Worm (Caenorhabditis elegans) whole organism, late embryonic: ENCODE data around the gene sel-8.

Experiments used
- C38D4.7 ChIP-seq: fragments of 200-800 bp; sonication (Bioruptor generic); optimal IDR thresholded peaks from 2 replicates; lab custom pipeline; 2018; ENCODE audit warnings: mild to moderate bottlenecking, missing genetic modification characterization, moderate library complexity, missing compliant biosample characterization
- K02D7.2 ChIP-seq: sonication (generic microtip); optimal IDR thresholded peaks from 2 replicates; lab custom pipeline; 2017; ENCODE audit warnings: mild to moderate bottlenecking, missing genetic modification characterization, missing compliant biosample characterization
- K09A11.1 ChIP-seq: sonication (generic microtip); optimal IDR thresholded peaks from 2 replicates; lab custom pipeline; 2017; ENCODE audit warnings: antibody characterized with exemption, mild to moderate bottlenecking, missing genetic modification characterization, missing compliant biosample characterization; ENCODE audit not compliant: insufficient read depth
- Y22D7AL.16 ChIP-seq: sonication (generic microtip); optimal IDR thresholded peaks from 2 replicates; lab custom pipeline; 2016; ENCODE audit warnings: missing genetic modification characterization, missing compliant biosample characterization
- ahr-1 ChIP-seq: sonication (generic microtip); optimal IDR thresholded peaks from 2 replicates; lab custom pipeline; 2016; ENCODE audit warnings: missing genetic modification characterization, missing compliant biosample characterization
- ceh-14 ChIP-seq: sonication (generic microtip); optimal IDR thresholded peaks from 2 replicates; lab custom pipeline; 2016; ENCODE audit warnings: missing genotype, missing genetic modification characterization, missing compliant biosample characterization
- ceh-22 ChIP-seq: sonication (generic microtip); optimal IDR thresholded peaks from 2 replicates; lab custom pipeline; 2017; ENCODE audit warnings: missing biosample characterization, missing genetic modification characterization
- ceh-31 ChIP-seq: sonication (generic microtip); optimal IDR thresholded peaks from 2 replicates; lab custom pipeline; 2016; ENCODE audit warnings: missing genetic modification characterization, missing compliant biosample characterization
- ceh-34 ChIP-seq: sonication (generic microtip); optimal IDR thresholded peaks from 2 replicates; lab custom pipeline; 2016; ENCODE audit warnings: mild to moderate bottlenecking, missing genetic modification characterization, missing compliant biosample characterization
- ceh-48 ChIP-seq: sonication (generic microtip); optimal IDR thresholded peaks from 2 replicates; lab custom pipeline; 2016; ENCODE audit warnings: missing genetic modification characterization, inconsistent platforms, missing compliant biosample characterization
- ceh-6 ChIP-seq: fragments of 200-800 bp; sonication (Bioruptor generic); optimal IDR thresholded peaks from 2 replicates; lab custom pipeline; 2018; ENCODE audit warnings: mild to moderate bottlenecking, missing genetic modification characterization, missing compliant biosample characterization
- ceh-9 ChIP-seq: sonication (generic microtip); optimal IDR thresholded peaks from 2 replicates; lab custom pipeline; 2016; ENCODE audit warnings: mild to moderate bottlenecking, missing genetic modification characterization, inconsistent platforms, missing compliant biosample characterization
- che-1 ChIP-seq: sonication (generic microtip); optimal IDR thresholded peaks from 2 replicates; lab custom pipeline; 2016; ENCODE audit warnings: mild to moderate bottlenecking, missing genetic modification characterization, missing compliant biosample characterization
- dmd-4 ChIP-seq: sonication (generic microtip); optimal IDR thresholded peaks from 2 replicates; lab custom pipeline; 2016; ENCODE audit warnings: borderline replicate concordance, missing genetic modification characterization, missing compliant biosample characterization
- dve-1 ChIP-seq: sonication (generic microtip); optimal IDR thresholded peaks from 2 replicates; lab custom pipeline; 2017; ENCODE audit warnings: antibody characterized with exemption, mild to moderate bottlenecking, missing genetic modification characterization, missing compliant biosample characterization
- ets-4 ChIP-seq: sonication (generic microtip); optimal IDR thresholded peaks from 2 replicates; lab custom pipeline; 2016; ENCODE audit warnings: missing genetic modification characterization, missing compliant biosample characterization
- fax-1 ChIP-seq: sonication (generic microtip); optimal IDR thresholded peaks from 2 replicates; lab custom pipeline; 2016; ENCODE audit warnings: missing genotype, missing genetic modification characterization, missing compliant biosample characterization
- fkh-10 ChIP-seq: fragments of 150-350 bp; optimal IDR thresholded peaks from 2 replicates; lab custom pipeline; 2014; ENCODE audit warnings: missing biosample characterization, missing genetic modification reagents, missing genetic modification characterization
- hlh-13 ChIP-seq: fragments of 200-800 bp; sonication (Bioruptor generic); optimal IDR thresholded peaks from 2 replicates; lab custom pipeline; 2018; ENCODE audit warnings: mild to moderate bottlenecking, missing genetic modification characterization, missing compliant biosample characterization
- hlh-15 ChIP-seq: sonication (generic microtip); optimal IDR thresholded peaks from 2 replicates; lab custom pipeline; 2016; ENCODE audit warnings: missing genetic modification characterization, missing compliant biosample characterization
- hlh-6 ChIP-seq: sonication (generic microtip); optimal IDR thresholded peaks from 2 replicates; lab custom pipeline; 2016; ENCODE audit warnings: missing genotype, missing genetic modification characterization, missing compliant biosample characterization
- lim-6 ChIP-seq: sonication (generic microtip); optimal IDR thresholded peaks from 2 replicates; lab custom pipeline; 2016; ENCODE audit warnings: missing genetic modification characterization, missing compliant biosample characterization
- madf-2 ChIP-seq: sonication (generic microtip); optimal IDR thresholded peaks from 2 replicates; lab custom pipeline; 2017; ENCODE audit warnings: missing genetic modification characterization, missing compliant biosample characterization
- nfya-1 ChIP-seq: sonication (generic microtip); optimal IDR thresholded peaks from 2 replicates; lab custom pipeline; 2017; ENCODE audit warnings: missing genetic modification characterization, mild to moderate bottlenecking, missing compliant biosample characterization, antibody characterized with exemption, moderate library complexity
- nhr-11 ChIP-seq: fragments of 150-350 bp; optimal IDR thresholded peaks from 2 replicates; lab custom pipeline; 2014; ENCODE audit warnings: missing biosample characterization, missing genetic modification characterization
- npax-4 ChIP-seq: sonication (generic microtip); optimal IDR thresholded peaks from 2 replicates; lab custom pipeline; 2016; ENCODE audit warnings: missing genetic modification characterization, missing compliant biosample characterization
- pha-2 ChIP-seq: sonication (generic microtip); optimal IDR thresholded peaks from 2 replicates; lab custom pipeline; 2017; ENCODE audit warnings: mild to moderate bottlenecking, missing genetic modification characterization, missing compliant biosample characterization
- pqm-1 ChIP-seq: sonication (generic microtip); optimal IDR thresholded peaks from 2 replicates; lab custom pipeline; 2016; ENCODE audit warnings: missing genetic modification characterization, missing compliant biosample characterization
- pros-1 ChIP-seq: fragments of 150-350 bp; optimal IDR thresholded peaks from 2 replicates; lab custom pipeline; 2014; ENCODE audit warnings: missing biosample characterization, missing genetic modification reagents, missing genetic modification characterization
- ref-2 ChIP-seq: sonication (generic microtip); optimal IDR thresholded peaks from 2 replicates; lab custom pipeline; 2016; ENCODE audit warnings: missing genetic modification characterization, missing compliant biosample characterization
- sox-2 ChIP-seq: fragments of 200-800 bp; sonication (Bioruptor generic); IDR thresholded peaks from 2 replicates; pipeline ENCODE4 v1.3.6; 2022; ENCODE audit warnings: missing genetic modification reagents, missing genetic modification characterization, missing compliant biosample characterization
- sox-4 ChIP-seq: sonication (generic microtip); optimal IDR thresholded peaks from 2 replicates; lab custom pipeline; 2017; ENCODE audit warnings: mild to moderate bottlenecking, missing genetic modification characterization, inconsistent platforms, missing compliant biosample characterization
- syd-9 ChIP-seq: sonication (generic microtip); optimal IDR thresholded peaks from 2 replicates; lab custom pipeline; 2016; ENCODE audit warnings: mild to moderate bottlenecking, missing genetic modification characterization, moderate library complexity, missing compliant biosample characterization
- tbx-7 ChIP-seq: sonication (generic microtip); optimal IDR thresholded peaks from 2 replicates; lab custom pipeline; 2016; ENCODE audit warnings: missing genotype, missing genetic modification characterization, missing compliant biosample characterization
- ttx-3 ChIP-seq: sonication (generic microtip); optimal IDR thresholded peaks from 2 replicates; lab custom pipeline; 2016; ENCODE audit warnings: missing genetic modification reagents, missing genetic modification characterization, missing compliant biosample characterization
- unc-55 ChIP-seq: sonication (generic microtip); optimal IDR thresholded peaks from 2 replicates; lab custom pipeline; 2017; ENCODE audit warnings: missing biosample characterization, missing genetic modification reagents, missing genetic modification characterization
- zip-5 ChIP-seq: sonication (generic microtip); optimal IDR thresholded peaks from 2 replicates; lab custom pipeline; 2016; ENCODE audit warnings: missing genetic modification characterization, missing compliant biosample characterization
- ztf-16 ChIP-seq: sonication (generic microtip); optimal IDR thresholded peaks from 2 replicates; lab custom pipeline; 2017; ENCODE audit warnings: missing genetic modification characterization, missing compliant biosample characterization

The sel-8 gene

DNA sequence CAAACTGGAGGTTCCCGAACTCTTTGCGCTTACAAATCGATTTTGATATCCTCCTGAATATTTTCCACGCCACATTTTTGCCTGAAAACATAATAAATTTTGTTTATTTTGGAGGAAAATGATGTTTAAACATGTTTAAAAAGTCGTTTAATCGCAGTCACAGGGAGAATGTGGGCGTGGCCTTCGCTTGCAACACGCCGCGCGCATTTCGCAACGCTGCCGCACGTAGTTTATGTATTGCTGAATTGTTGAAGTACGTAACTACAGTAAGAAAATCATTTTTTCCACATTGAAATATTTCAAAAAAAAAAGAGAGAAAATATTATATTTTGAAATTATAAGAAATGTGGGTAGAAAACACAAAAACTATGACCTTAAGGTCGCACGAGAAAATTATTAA is 37.3 kb upstream of the sel-8 start, which contains the start of gene C46F11.4 (continued):
- TF ChIP-seq npax-4 (tag; lab: Kevin White, UChicago), result peak; percentile 75
- peak; percentile 84 for TF ChIP-seq ceh-31
- peak; percentile 43 for TF ChIP-seq tbx-7 (tag; lab: Kevin White, UChicago)
- TF ChIP-seq fkh-10 (GFP tag; lab: Kevin White, UChicago), result peak; percentile 30
- peak; percentile 92 for TF ChIP-seq ceh-14 (tag; lab: Kevin White, UChicago)
- peak; percentile 82 for TF ChIP-seq C38D4.7 (GFP tag; lab: Kevin White, UChicago)
- TF ChIP-seq ets-4, result peak; percentile 23
- peak; percentile 80 for TF ChIP-seq madf-2 (tag; lab: Kevin White, UChicago)
- TF ChIP-seq nfya-1, result peak; percentile 85
- TF ChIP-seq lim-6, result peak; percentile 1
- peak; percentile 80 for TF ChIP-seq ztf-16
- TF ChIP-seq ceh-34 (tag; lab: Kevin White, UChicago), result peak; percentile 80
- peak; percentile 54 for TF ChIP-seq sox-2
- TF ChIP-seq nhr-11, result no peak
- TF ChIP-seq syd-9 (tag; lab: Kevin White, UChicago), result peak; percentile 75
- TF ChIP-seq Y22D7AL.16 (tag; lab: Kevin White, UChicago), result peak; percentile 76
- peak; percentile 66 for TF ChIP-seq dmd-4
- TF ChIP-seq K02D7.2 (tag; lab: Kevin White, UChicago), result peak; percentile 87
- TF ChIP-seq ceh-48 (tag; lab: Kevin White, UChicago), result peak; percentile 65
- TF ChIP-seq K09A11.1 (tag; lab: Kevin White, UChicago), result peak; percentile 92
- peak; percentile 91 for TF ChIP-seq fax-1 (tag; lab: Kevin White, UChicago)
- peak; percentile 61 for TF ChIP-seq ref-2 (tag; lab: Kevin White, UChicago)
- peak; percentile 82 for TF ChIP-seq pha-2 (tag; lab: Kevin White, UChicago)
- TF ChIP-seq ceh-6 (GFP tag; lab: Kevin White, UChicago), result peak; percentile 84

DNA sequence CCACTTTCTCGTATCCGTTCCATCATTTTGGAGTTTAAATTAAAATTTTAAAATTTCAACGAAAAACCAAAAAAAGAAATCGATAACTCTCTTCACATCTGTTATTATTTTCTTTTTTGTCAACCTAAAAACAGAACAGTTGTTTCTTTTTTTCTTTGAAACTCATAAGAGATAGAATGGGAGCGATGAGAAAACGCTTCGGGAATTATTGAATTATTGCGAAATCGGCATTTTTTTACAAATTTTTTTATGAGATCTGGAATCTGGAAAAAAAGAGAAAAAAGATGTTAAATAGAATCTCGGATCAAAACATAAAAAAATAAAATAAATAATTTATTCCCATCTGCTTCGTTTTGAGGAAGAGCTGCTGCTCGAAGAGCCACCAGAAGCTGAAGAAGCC is 30.5 kb upstream of the sel-8 start, which contains the start of gene C46F11.5:
Gene C46F11.5 (minus strand): TSS at position 128 of the 400 bp plus-strand sequence.
- TF ChIP-seq nfya-1, result no peak
- no peak for TF ChIP-seq ttx-3 (tag; lab: Kevin White, UChicago)
- TF ChIP-seq nhr-11, result no peak
- no peak for TF ChIP-seq pha-2 (tag; lab: Kevin White, UChicago)
- TF ChIP-seq hlh-15 (tag; lab: Kevin White, UChicago), result no peak
- TF ChIP-seq hlh-13 (GFP tag; lab: Kevin White, UChicago), result no peak
- TF ChIP-seq unc-55 (GFP tag; lab: Kevin White, UChicago), result no peak
- no peak for TF ChIP-seq ceh-6 (GFP tag; lab: Kevin White, UChicago)
- TF ChIP-seq hlh-6 (tag; lab: Kevin White, UChicago), result no peak
- TF ChIP-seq pros-1, result no peak
- TF ChIP-seq che-1, result no peak
- TF ChIP-seq zip-5 (tag; lab: Kevin White, UChicago), result no peak
- no peak for TF ChIP-seq pqm-1 (tag; lab: Kevin White, UChicago)

DNA sequence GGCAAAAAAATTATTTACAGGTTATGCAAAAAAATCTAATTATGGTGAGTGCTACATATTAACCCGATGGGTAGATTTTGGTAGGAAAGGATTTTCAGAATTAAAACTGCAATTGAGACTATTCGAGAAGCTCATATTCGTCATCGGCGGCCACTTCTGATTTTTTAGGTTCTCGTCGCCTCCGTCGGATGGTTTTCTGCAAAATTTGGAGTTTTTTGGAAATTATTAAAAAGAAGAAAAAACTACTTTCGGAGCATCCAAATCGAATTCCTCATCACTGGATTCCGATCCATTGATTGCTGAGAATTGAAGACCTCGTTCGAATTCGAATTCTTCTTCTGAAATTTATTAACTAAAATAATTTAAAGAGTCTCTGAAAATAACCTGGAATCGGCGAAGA is 26.0 kb upstream of the sel-8 start:
- TF ChIP-seq ahr-1 (tag; lab: Kevin White, UChicago) (no peak), ceh-22 (tag; lab: Kevin White, UChicago) (no peak), unc-55 (GFP tag; lab: Kevin White, UChicago) (no peak), dmd-4 (no peak), ceh-9 (no peak), sox-4 (tag; lab: Kevin White, UChicago) (no peak), hlh-6 (tag; lab: Kevin White, UChicago) (no peak), tbx-7 (tag; lab: Kevin White, UChicago) (no peak), pros-1 (no peak), ceh-6 (GFP tag; lab: Kevin White, UChicago) (no peak), K09A11.1 (tag; lab: Kevin White, UChicago) (no peak), dve-1 (tag; lab: Kevin White, UChicago) (no peak)
